Fruit fly (Drosophila melanogaster) whole organism, embryonic: Measurements from ENCODE around the gene CG10562.

Experiments used
- Aef1 ChIP-seq: fragments of 200-800 bp; sonication (Bioruptor generic); IDR thresholded peaks from 3 replicates; pipeline ENCODE4 v1.3.6; 2022; ENCODE audit warnings: missing biosample characterization, missing genetic modification characterization
- Antp ChIP-seq: fragments of 200-800 bp; sonication (Bioruptor generic); optimal IDR thresholded peaks from 3 replicates; lab custom pipeline; 2016; ENCODE audit warnings: missing biosample characterization, missing genetic modification characterization
- Atf3 ChIP-seq: fragments of 200-800 bp; sonication (Bioruptor generic); optimal IDR thresholded peaks from 3 replicates; lab custom pipeline; 2016; ENCODE audit warnings: missing biosample characterization, missing genetic modification characterization
- Bgb ChIP-seq: fragments of 200-800 bp; sonication (Bioruptor generic); IDR thresholded peaks from 2 replicates; pipeline ENCODE4 v1.3.6; 2022; ENCODE audit warnings: missing biosample characterization, missing genetic modification characterization; ENCODE audit not compliant: partially characterized antibody
- CG10274 ChIP-seq: fragments of 200-800 bp; sonication (Bioruptor generic); optimal IDR thresholded peaks from 3 replicates; lab custom pipeline; 2017; ENCODE audit warnings: missing biosample characterization, mild to moderate bottlenecking, missing genetic modification characterization
- CG12659 ChIP-seq: fragments of 200-800 bp; sonication (Bioruptor generic); optimal IDR thresholded peaks from 3 replicates; lab custom pipeline; 2017; ENCODE audit warnings: mild to moderate bottlenecking, missing biosample characterization, missing genetic modification reagents, missing genetic modification characterization
- CG13624 ChIP-seq: fragments of 200-800 bp; sonication (Bioruptor generic); optimal IDR thresholded peaks from 2 replicates; lab custom pipeline; 2016; ENCODE audit warnings: missing biosample characterization, missing genetic modification characterization
- CG2129 ChIP-seq: fragments of 200-800 bp; sonication (Bioruptor generic); IDR thresholded peaks from 2 replicates; pipeline ENCODE4 v1.3.6; 2022; ENCODE audit warnings: missing biosample characterization, missing genetic modification characterization; ENCODE audit not compliant: partially characterized antibody
- CG8359 ChIP-seq: fragments of 200-800 bp; sonication (Bioruptor generic); optimal IDR thresholded peaks from 2 replicates; lab custom pipeline; 2017; ENCODE audit warnings: missing biosample characterization, mild to moderate bottlenecking, missing genetic modification characterization, borderline replicate concordance
- Dad ChIP-seq: fragments of 200-800 bp; sonication (Bioruptor generic); optimal IDR thresholded peaks from 3 replicates; lab custom pipeline; 2016; ENCODE audit warnings: missing biosample characterization, missing genetic modification characterization
- Doc3 ChIP-seq: fragments of 200-800 bp; sonication (Bioruptor generic); IDR thresholded peaks from 3 replicates; pipeline ENCODE4 v1.3.6; 2022; ENCODE audit warnings: missing biosample characterization, missing genetic modification characterization; ENCODE audit not compliant: partially characterized antibody
- Dref ChIP-seq: fragments of 200-800 bp; sonication (Bioruptor generic); IDR thresholded peaks from 2 replicates; pipeline ENCODE4 v1.3.6; 2022; ENCODE audit warnings: missing biosample characterization, missing genetic modification characterization
- E2f1 ChIP-seq: fragments of 200-800 bp; sonication (Bioruptor generic); IDR thresholded peaks from 2 replicates; pipeline ENCODE4 v1.3.6; 2022; ENCODE audit warnings: missing biosample characterization, missing genetic modification characterization
- Hr39 ChIP-seq: fragments of >200 bp; optimal IDR thresholded peaks from 2 replicates; lab custom pipeline; 2017
- ap ChIP-seq: fragments of 200-800 bp; sonication (Bioruptor generic); IDR thresholded peaks from 2 replicates; pipeline ENCODE4 v1.3.6; 2022; ENCODE audit warnings: missing biosample characterization, missing genetic modification characterization
- caup ChIP-seq: fragments of 200-800 bp; sonication (Bioruptor generic); optimal IDR thresholded peaks from 3 replicates; lab custom pipeline; 2017; ENCODE audit warnings: missing biosample characterization, mild to moderate bottlenecking, missing genetic modification characterization, moderate library complexity; ENCODE audit not compliant: severe bottlenecking
- chm ChIP-seq: fragments of 200-800 bp; sonication (Bioruptor generic); IDR thresholded peaks from 2 replicates; pipeline ENCODE4 v1.3.6; 2022; ENCODE audit warnings: missing biosample characterization, missing genetic modification characterization
- klu ChIP-seq: fragments of 200-800 bp; sonication (Bioruptor generic); IDR thresholded peaks from 2 replicates; pipeline ENCODE4 v1.3.6; 2022; ENCODE audit warnings: missing biosample characterization, missing genetic modification characterization
- psq ChIP-seq: fragments of 200-800 bp; sonication (Bioruptor generic); optimal IDR thresholded peaks from 2 replicates; lab custom pipeline; 2017; ENCODE audit warnings: missing biosample characterization, missing genetic modification characterization
- unpg ChIP-seq: fragments of 200-800 bp; sonication (Bioruptor generic); optimal IDR thresholded peaks from 3 replicates; lab custom pipeline; 2018; ENCODE audit warnings: missing biosample characterization, mild to moderate bottlenecking, missing genetic modification characterization, moderate library complexity

Gene CG10562

dm6 chr3R:25275276-25275675 lies 47.3 kb downstream of the CG10562 start (continued):
- TF ChIP-seq ap (GFP tag; lab: Robert Waterston, UW): no peak
- TF ChIP-seq Atf3: no peak
- no peak for TF ChIP-seq CG13624 (GFP tag; lab: Kevin White, UChicago)
- TF ChIP-seq Antp (GFP tag; lab: Kevin White, UChicago): no peak
- TF ChIP-seq CG10274 (GFP tag; lab: Kevin White, UChicago): no peak
- no peak for TF ChIP-seq Dad (GFP tag; lab: Kevin White, UChicago)
- no peak for TF ChIP-seq Hr39
- TF ChIP-seq caup (GFP tag; lab: Kevin White, UChicago): peak; percentile 65
- no peak for TF ChIP-seq CG8359 (GFP tag; lab: Kevin White, UChicago)
- TF ChIP-seq CG12659: peak; percentile 23
- TF ChIP-seq klu (GFP tag; lab: Robert Waterston, UW): no peak
- TF ChIP-seq Aef1 (GFP tag; lab: Robert Waterston, UW): no peak

- no peak for TF ChIP-seq Doc3 (GFP tag; lab: Robert Waterston, UW)
- TF ChIP-seq Bgb: no peak
- TF ChIP-seq Dref (GFP tag; lab: Robert Waterston, UW): no peak
- no peak for TF ChIP-seq psq
- TF ChIP-seq E2f1 (GFP tag; lab: Robert Waterston, UW): no peak
- no peak for TF ChIP-seq unpg
- no peak for TF ChIP-seq chm
- no peak for TF ChIP-seq CG2129 (GFP tag; lab: Robert Waterston, UW)
- TF ChIP-seq, all 482 proteins: peak for 0
Measured at dm6 chr3R:25273537-25273936, 49.0 kb downstream of the CG10562 start, which contains the start of gene CG11878. Gene CG11878, plus strand, starts transcription at chr3R:25273837.
